Fruit fly (Drosophila melanogaster): ENCODE measurements around the gene CG2126.
A peak's percentile ranks its signal among the peaks of the same experiment; 100 is the strongest.

CG2126 gene

DNA sequence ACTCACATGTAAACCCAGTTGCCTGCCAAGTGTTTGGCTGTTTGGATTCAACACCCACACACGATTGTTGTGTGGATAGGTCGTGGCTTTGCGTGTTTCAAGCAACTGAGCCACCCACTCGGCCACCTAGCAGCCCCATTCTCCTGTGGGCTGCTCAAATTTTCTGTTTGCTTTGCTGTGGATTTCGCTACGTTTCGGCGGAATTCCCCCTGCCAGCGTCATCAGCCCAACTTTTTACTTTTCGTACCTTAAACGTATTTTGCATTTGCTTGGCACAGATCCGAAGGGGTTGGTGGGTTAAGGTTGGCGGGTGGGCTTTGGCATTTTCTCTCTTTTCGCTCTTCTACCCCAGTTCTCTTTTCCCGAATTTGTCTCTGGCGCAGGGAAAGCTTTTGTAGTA is 46.0 kb upstream of the CG2126 start:
- no peak for TF ChIP-seq CG6854 (GFP tag; optimal IDR thresholded peaks at IDR 0.05)
- peak; percentile 8 for TF ChIP-seq CG18599 (GFP tag; optimal IDR thresholded peaks at IDR 0.05)
- peak; percentile 50 for TF ChIP-seq nerfin-1 (tag; optimal IDR thresholded peaks at IDR 0.05)
- no peak for TF ChIP-seq jumu (GFP tag; optimal IDR thresholded peaks at IDR 0.05)
- TF ChIP-seq lilli (GFP tag; optimal IDR thresholded peaks at IDR 0.05), result no peak
- no peak for TF ChIP-seq ind (GFP tag; optimal IDR thresholded peaks at IDR 0.05)
- TF ChIP-seq Fer1 (GFP tag; optimal IDR thresholded peaks at IDR 0.05), result peak; percentile 18
- TF ChIP-seq abd-A (tag; optimal IDR thresholded peaks at IDR 0.05), result peak; percentile 56
- 0 out of 2 replicates have a peak, but pooled peaks have one; percentile 33 for TF ChIP-seq crol (GFP tag; IDR thresholded peaks at IDR 0.05)
- peak; percentile 29 to 61 for TF ChIP-seq Trl (optimal IDR thresholded peaks at IDR 0.05)
- no peak for TF ChIP-seq Trl (GFP tag; optimal IDR thresholded peaks at IDR 0.05)
- TF ChIP-seq CG15073 (GFP tag; optimal IDR thresholded peaks at IDR 0.05), result no peak
- no peak for TF ChIP-seq lov (optimal IDR thresholded peaks at IDR 0.05)
- no peak for TF ChIP-seq lov (GFP tag; IDR thresholded peaks at IDR 0.05)
- TF ChIP-seq Deaf1 (tag; optimal IDR thresholded peaks at IDR 0.05), result peak; percentile 40
- peak; percentile 5 for TF ChIP-seq CG10543 (GFP tag; optimal IDR thresholded peaks at IDR 0.05)
- no peak for TF ChIP-seq amos (GFP tag; IDR thresholded peaks at IDR 0.05; ENCODE audit: partially characterized antibody)
- no peak for TF ChIP-seq HmgD (GFP tag; optimal IDR thresholded peaks at IDR 0.05)
- TF ChIP-seq chinmo (GFP tag; IDR thresholded peaks at IDR 0.05; ENCODE audit: partially characterized antibody), result 0 out of 4 replicates have a peak, but pooled peaks have one; percentile 29

DNA sequence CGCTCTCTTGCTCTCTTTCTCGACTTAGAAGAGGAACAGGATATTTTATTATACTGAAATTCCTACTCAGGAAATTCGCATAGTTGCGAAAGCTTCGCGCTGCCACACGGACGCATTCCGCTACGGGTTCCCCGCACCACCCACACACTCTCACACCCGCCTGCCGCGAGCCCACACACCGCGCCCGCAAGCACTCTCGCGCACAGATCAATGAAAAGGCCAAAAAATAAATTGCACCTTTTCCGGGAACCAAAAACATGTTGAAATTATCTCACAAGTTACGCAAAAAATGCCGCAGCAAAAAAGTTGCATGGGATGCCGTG is 36.5 kb upstream of the CG2126 start:
- 0 out of 2 replicates have a peak, but pooled peaks have one; percentile 1 for TF ChIP-seq seq (GFP tag; IDR thresholded peaks at IDR 0.05)
- no peak for TF ChIP-seq CG10267 (tag; optimal IDR thresholded peaks at IDR 0.05)
- TF ChIP-seq crol (GFP tag; IDR thresholded peaks at IDR 0.05), result peak; percentile 66
- TF ChIP-seq CG6175 (GFP tag; IDR thresholded peaks at IDR 0.05), result no peak
- TF ChIP-seq Opbp (GFP tag; IDR thresholded peaks at IDR 0.05; ENCODE audit: partially characterized antibody), result peak; percentile 61; the same call in 1 of the 3 replicates
- TF ChIP-seq CG6791 (GFP tag; IDR thresholded peaks at IDR 0.05; ENCODE audit: partially characterized antibody), result peak; percentile 54; the same call in 1 of the 3 replicates
- TF ChIP-seq CG12155 (GFP tag; optimal IDR thresholded peaks at IDR 0.05), result no peak
- TF ChIP-seq bbx (GFP tag; IDR thresholded peaks at IDR 0.05; ENCODE audit: partially characterized antibody), result peak; percentile 68
- no peak for TF ChIP-seq gsb (GFP tag; IDR thresholded peaks at IDR 0.05)
- no peak for TF ChIP-seq bowl (GFP tag; IDR thresholded peaks at IDR 0.05)
- 0 out of 3 replicates have a peak, but pooled peaks have one; percentile 14 for TF ChIP-seq zfh1 (GFP tag; IDR thresholded peaks at IDR 0.05)
- peak; percentile 74 for TF ChIP-seq sd (tag; optimal IDR thresholded peaks at IDR 0.05)
- no peak for TF ChIP-seq CG43689 (GFP tag; IDR thresholded peaks at IDR 0.05)
- no peak for TF ChIP-seq Hr51 (GFP tag; optimal IDR thresholded peaks at IDR 0.05)
- no peak for TF ChIP-seq Sry-δ (GFP tag; optimal IDR thresholded peaks at IDR 0.05)
- TF ChIP-seq ci (GFP tag; IDR thresholded peaks at IDR 0.05), result 0 out of 3 replicates have a peak, but pooled peaks have one; percentile 44
- no peak for TF ChIP-seq al (GFP tag; IDR thresholded peaks at IDR 0.05)
- TF ChIP-seq ato (GFP tag; IDR thresholded peaks at IDR 0.05; ENCODE audit: partially characterized antibody), result peak; percentile 11; the same call in 1 of the 2 replicates
- TF ChIP-seq Trl (optimal IDR thresholded peaks at IDR 0.05), result peak in 1 of 2 experiments; percentile 31
- TF ChIP-seq Trl (GFP tag; optimal IDR thresholded peaks at IDR 0.05), result no peak
- TF ChIP-seq CG4282 (GFP tag; optimal IDR thresholded peaks at IDR 0.05), result no peak
- TF ChIP-seq rib (GFP tag; IDR thresholded peaks at IDR 0.05), result 0 out of 2 replicates have a peak, but pooled peaks have one; percentile 27
- peak; percentile 97 for TF ChIP-seq nerfin-1 (tag; optimal IDR thresholded peaks at IDR 0.05)
- no peak for TF ChIP-seq CG14710 (tag; optimal IDR thresholded peaks at IDR 0.05)
- TF ChIP-seq CG6272 (GFP tag; IDR thresholded peaks at IDR 0.05), result no peak

Measured in whole organism, embryonic.